Fruit fly (Drosophila melanogaster) whole organism, prepupa: Measurements from ENCODE around the gene acs.

Experiments
- Blimp-1 ChIP-seq: fragments of 200-800 bp; sonication (Bioruptor generic); optimal IDR thresholded peaks from 3 replicates; lab custom pipeline; 2017; ENCODE audit warnings: missing biosample characterization, missing genetic modification characterization, mild to moderate bottlenecking, moderate library complexity, missing genetic modification reagents
- CG10631 ChIP-seq: fragments of 200-800 bp; sonication (Bioruptor generic); optimal IDR thresholded peaks from 2 replicates; lab custom pipeline; 2016; ENCODE audit warnings: missing biosample characterization, missing genetic modification characterization
- CG11902 ChIP-seq: fragments of 200-800 bp; sonication (Bioruptor generic); optimal IDR thresholded peaks from 3 replicates; lab custom pipeline; 2016; ENCODE audit warnings: missing biosample characterization, missing genetic modification characterization
- CG15336 ChIP-seq: fragments of 200-800 bp; sonication (Bioruptor generic); IDR thresholded peaks from 2 replicates; pipeline ENCODE4 v1.3.6; 2022; ENCODE audit warnings: missing biosample characterization, missing genetic modification characterization
- CG1621 ChIP-seq: fragments of 200-800 bp; sonication (Bioruptor generic); optimal IDR thresholded peaks from 3 replicates; lab custom pipeline; 2018; ENCODE audit warnings: missing biosample characterization, mild to moderate bottlenecking, missing genetic modification characterization
- CG16779 ChIP-seq: fragments of 200-800 bp; sonication (Bioruptor generic); optimal IDR thresholded peaks from 3 replicates; lab custom pipeline; 2017; ENCODE audit warnings: missing biosample characterization, mild to moderate bottlenecking, missing genetic modification characterization
- CG3032 ChIP-seq: fragments of 200-800 bp; optimal IDR thresholded peaks from 2 replicates; lab custom pipeline; 2019; ENCODE audit warnings: missing biosample characterization, mild to moderate bottlenecking, missing genetic modification characterization, moderate library complexity
- CG31627 ChIP-seq: fragments of 200-800 bp; sonication (Bioruptor generic); optimal IDR thresholded peaks from 3 replicates; lab custom pipeline; 2016; ENCODE audit warnings: missing biosample characterization, missing genetic modification characterization
- CG32006 ChIP-seq: fragments of 200-800 bp; sonication (Bioruptor generic); optimal IDR thresholded peaks from 3 replicates; lab custom pipeline; 2017; ENCODE audit warnings: missing biosample characterization, mild to moderate bottlenecking, missing genetic modification characterization
- CG3919 ChIP-seq: fragments of 200-800 bp; sonication (Bioruptor generic); optimal IDR thresholded peaks from 3 replicates; lab custom pipeline; 2016; ENCODE audit warnings: missing biosample characterization, missing genetic modification characterization
- CG4318 ChIP-seq: fragments of 200-800 bp; sonication (Bioruptor generic); optimal IDR thresholded peaks from 3 replicates; lab custom pipeline; 2017; ENCODE audit warnings: missing biosample characterization, mild to moderate bottlenecking, missing genetic modification characterization
- CG6163 ChIP-seq: fragments of 200-800 bp; sonication (Bioruptor generic); IDR thresholded peaks from 3 replicates; pipeline ENCODE4 v1.3.6; 2022; ENCODE audit warnings: missing biosample characterization, missing genetic modification characterization
- CG6276 ChIP-seq: fragments of 200-800 bp; sonication (Bioruptor generic); optimal IDR thresholded peaks from 2 replicates; lab custom pipeline; 2017; ENCODE audit warnings: missing biosample characterization, mild to moderate bottlenecking, missing genetic modification characterization
- CG6792 ChIP-seq: fragments of 200-800 bp; sonication (Bioruptor generic); optimal IDR thresholded peaks from 3 replicates; lab custom pipeline; 2016; ENCODE audit warnings: missing biosample characterization, missing genetic modification characterization
- CG7368 ChIP-seq: fragments of 200-800 bp; sonication (Bioruptor generic); optimal IDR thresholded peaks from 3 replicates; lab custom pipeline; 2016; ENCODE audit warnings: missing biosample characterization, missing genetic modification characterization
- CG8119 ChIP-seq: fragments of 200-800 bp; sonication (Bioruptor generic); IDR thresholded peaks from 3 replicates; pipeline ENCODE4 v1.3.6; 2022; ENCODE audit warnings: missing biosample characterization, missing genetic modification characterization
- CG8319 ChIP-seq: fragments of 200-800 bp; sonication (Bioruptor generic); optimal IDR thresholded peaks from 3 replicates; lab custom pipeline; 2016; ENCODE audit warnings: missing biosample characterization, missing genetic modification characterization
- CG8632 ChIP-seq: fragments of 200-800 bp; sonication (Bioruptor generic); optimal IDR thresholded peaks from 3 replicates; lab custom pipeline; 2016; ENCODE audit warnings: missing biosample characterization, missing genetic modification characterization
- CG9139 ChIP-seq: fragments of 200-800 bp; sonication (Bioruptor generic); optimal IDR thresholded peaks from 3 replicates; lab custom pipeline; 2017; ENCODE audit warnings: missing biosample characterization, mild to moderate bottlenecking, missing genetic modification characterization
- Eip78C ChIP-seq: fragments of 200-800 bp; sonication (Bioruptor generic); peaks from one replicate; lab custom pipeline; 2016; ENCODE audit warnings: missing biosample characterization, missing genetic modification characterization
- Gug ChIP-seq: fragments of 200-800 bp; sonication (Bioruptor generic); IDR thresholded peaks from 2 replicates; pipeline ENCODE4 v1.3.6; 2022; ENCODE audit warnings: missing biosample characterization, missing genetic modification characterization
- Hr38 ChIP-seq: sonication (Bioruptor generic); optimal IDR thresholded peaks from 2 replicates; lab custom pipeline; 2016; ENCODE audit warnings: missing biosample characterization, missing genetic modification characterization
- Hr39 ChIP-seq: fragments of 200-800 bp; sonication (Bioruptor generic); optimal IDR thresholded peaks from 2 replicates; lab custom pipeline; 2016; ENCODE audit warnings: missing biosample characterization, missing genetic modification characterization
- Hr4 ChIP-seq: fragments of 200-800 bp; sonication (Bioruptor generic); optimal IDR thresholded peaks from 3 replicates; lab custom pipeline; 2016; ENCODE audit warnings: missing biosample characterization, missing genetic modification characterization
- Met ChIP-seq: fragments of 200-800 bp; sonication (Bioruptor generic); optimal IDR thresholded peaks from 3 replicates; lab custom pipeline; 2016; ENCODE audit warnings: missing biosample characterization, missing genetic modification characterization
- Smox ChIP-seq: fragments of 200-800 bp; sonication (Bioruptor generic); optimal IDR thresholded peaks from 3 replicates; lab custom pipeline; 2016; ENCODE audit warnings: missing biosample characterization, missing genetic modification characterization
- achi ChIP-seq: fragments of 200-800 bp; sonication (Bioruptor generic); optimal IDR thresholded peaks from 3 replicates; lab custom pipeline; 2016; ENCODE audit warnings: missing biosample characterization, missing genetic modification characterization
- acj6 ChIP-seq: fragments of 200-800 bp; sonication (Bioruptor generic); optimal IDR thresholded peaks from 3 replicates; lab custom pipeline; 2016; ENCODE audit warnings: missing biosample characterization, missing genetic modification characterization
- cyc ChIP-seq: fragments of 200-800 bp; sonication (Bioruptor generic); optimal IDR thresholded peaks from 3 replicates; lab custom pipeline; 2016; ENCODE audit warnings: missing biosample characterization, missing genetic modification characterization
- eg ChIP-seq: fragments of 200-800 bp; sonication (Bioruptor generic); IDR thresholded peaks from 3 replicates; pipeline ENCODE4 v1.3.6; 2022; ENCODE audit warnings: missing biosample characterization, missing genetic modification characterization
- esn ChIP-seq: fragments of 200-800 bp; sonication (Bioruptor generic); optimal IDR thresholded peaks from 2 replicates; lab custom pipeline; 2016; ENCODE audit warnings: missing biosample characterization, mild to moderate bottlenecking, missing genetic modification characterization, moderate library complexity
- fkh ChIP-seq: fragments of 200-800 bp; sonication (Bioruptor generic); optimal IDR thresholded peaks from 3 replicates; lab custom pipeline; 2017; ENCODE audit warnings: missing biosample characterization, mild to moderate bottlenecking, missing genetic modification characterization, moderate library complexity
- lz ChIP-seq: fragments of 200-800 bp; sonication (Bioruptor generic); optimal IDR thresholded peaks from 3 replicates; lab custom pipeline; 2016; ENCODE audit warnings: missing biosample characterization, missing genetic modification characterization
- net ChIP-seq: fragments of 200-800 bp; sonication (Bioruptor generic); optimal IDR thresholded peaks from 3 replicates; lab custom pipeline; 2016; ENCODE audit warnings: missing biosample characterization, missing genetic modification characterization
- pdm3 ChIP-seq: fragments of 200-800 bp; sonication (Bioruptor generic); optimal IDR thresholded peaks from 3 replicates; lab custom pipeline; 2016; ENCODE audit warnings: missing biosample characterization, missing genetic modification characterization
- ss ChIP-seq, 2 experiments: fragments of 200-800 bp; sonication (Bioruptor generic); optimal IDR thresholded peaks; 2 replicates in 1 of 2; 3 replicates in 1 of 2; lab custom pipeline; 2017 to 2018; ENCODE audit warnings: mild to moderate bottlenecking in 2 of 2, missing biosample characterization in 2 of 2, missing genetic modification characterization in 2 of 2, moderate library complexity in 1 of 2
- svp ChIP-seq: fragments of 200-800 bp; sonication (Bioruptor generic); peaks from one replicate; lab custom pipeline; 2016; ENCODE audit warnings: missing biosample characterization, missing genetic modification characterization
- topi ChIP-seq: fragments of 200-800 bp; sonication (Bioruptor generic); optimal IDR thresholded peaks from 3 replicates; lab custom pipeline; 2016; ENCODE audit warnings: missing biosample characterization, missing genetic modification characterization
- vri ChIP-seq: fragments of 200-800 bp; sonication (Bioruptor generic); optimal IDR thresholded peaks from 3 replicates; lab custom pipeline; 2016; ENCODE audit warnings: missing biosample characterization, mild to moderate bottlenecking, missing genetic modification characterization

The acs gene

dm6 chr3L:1971103-1971742 is at the start of gene acs, which contains the start of gene CG11815:
acs (plus strand) TSS chr3L:1971638.
CG11815 (minus strand) TSS chr3L:1971200.
- TF ChIP-seq CG32006 (no peak), svp (GFP tag; lab: Kevin White, UChicago) (peak; percentile 86), vri (GFP tag; lab: Kevin White, UChicago) (peak; percentile 68), CG1621 (tag; lab: Kevin White, UChicago) (peak; percentile 28), Eip78C (GFP tag; lab: Kevin White, UChicago) (peak; percentile 79)
- TF ChIP-seq, all 60 proteins: peak for 4

dm6 chr3L:1928959-1929358 is 42.5 kb upstream of the acs start:
- no peak for TF ChIP-seq acj6 (GFP tag; lab: Kevin White, UChicago)
- no peak for TF ChIP-seq Gug (GFP tag; lab: Robert Waterston, UW)
- no peak for TF ChIP-seq CG7368 (GFP tag; lab: Kevin White, UChicago)
- TF ChIP-seq pdm3 (GFP tag; lab: Kevin White, UChicago): no peak
- TF ChIP-seq CG15336 (GFP tag; lab: Robert Waterston, UW): no peak
- no peak for TF ChIP-seq lz
- TF ChIP-seq CG3919 (GFP tag; lab: Kevin White, UChicago): no peak
- no peak for TF ChIP-seq eg
- TF ChIP-seq CG31627: no peak
- TF ChIP-seq Hr4: no peak

dm6 chr3L:1937469-1937868 is 34.0 kb upstream of the acs start:
- peak; percentile 72; the same call in 2 of the 3 replicates for TF ChIP-seq CG6163 (GFP tag; lab: Robert Waterston, UW)
- peak; percentile 40 for TF ChIP-seq topi (GFP tag; lab: Kevin White, UChicago)
- peak; percentile 25 for TF ChIP-seq Hr4
- TF ChIP-seq CG11902 (GFP tag; lab: Kevin White, UChicago): no peak
- no peak for TF ChIP-seq fkh
- peak; percentile 40; the same call in 1 of the 3 replicates for TF ChIP-seq CG8119
- peak; percentile 33 for TF ChIP-seq Met (GFP tag; lab: Kevin White, UChicago)
- TF ChIP-seq cyc (GFP tag; lab: Kevin White, UChicago): no peak
- peak; percentile 38 for TF ChIP-seq CG3919 (GFP tag; lab: Kevin White, UChicago)
- TF ChIP-seq Blimp-1 (GFP tag; lab: Kevin White, UChicago): no peak
- no peak for TF ChIP-seq CG4318 (GFP tag; lab: Kevin White, UChicago)
- TF ChIP-seq pdm3 (GFP tag; lab: Kevin White, UChicago): no peak
- TF ChIP-seq CG31627: peak; percentile 6
- TF ChIP-seq CG10631 (GFP tag; lab: Kevin White, UChicago): no peak
- TF ChIP-seq CG8632 (GFP tag; lab: Kevin White, UChicago): peak; percentile 8
- TF ChIP-seq Hr39: peak; percentile 3
- TF ChIP-seq CG16779 (tag; lab: Kevin White, UChicago): no peak
- peak in 1 of 2 experiments; percentile 27 for TF ChIP-seq ss (GFP tag; optimal IDR thresholded peaks at IDR 0.05; lab: Kevin White, UChicago)
- no peak for TF ChIP-seq Smox (GFP tag; lab: Kevin White, UChicago)
- peak; percentile 20 for TF ChIP-seq lz
- TF ChIP-seq CG6276 (GFP tag; lab: Kevin White, UChicago): peak; percentile 9
- peak; percentile 84 for TF ChIP-seq Eip78C (GFP tag; lab: Kevin White, UChicago)
- peak; percentile 16 for TF ChIP-seq acj6 (GFP tag; lab: Kevin White, UChicago)
- TF ChIP-seq CG32006: peak; percentile 16
- TF ChIP-seq CG3032 (tag; lab: Kevin White, UChicago): no peak
- TF ChIP-seq eg: 0 out of 3 replicates have a peak, but pooled peaks have one; percentile 16
- TF ChIP-seq CG15336 (GFP tag; lab: Robert Waterston, UW): peak; percentile 38; the same call in 1 of the 2 replicates
- peak; percentile 36 for TF ChIP-seq CG6792 (GFP tag; lab: Kevin White, UChicago)
- no peak for TF ChIP-seq CG8319 (GFP tag; lab: Kevin White, UChicago)
- peak; percentile 11 for TF ChIP-seq net (GFP tag; lab: Kevin White, UChicago)
- peak; percentile 12 for TF ChIP-seq CG9139 (GFP tag; lab: Kevin White, UChicago)
- TF ChIP-seq Hr38 (GFP tag; lab: Kevin White, UChicago): no peak
- peak; percentile 43 for TF ChIP-seq esn (GFP tag; lab: Kevin White, UChicago)
- TF ChIP-seq achi: peak; percentile 12
